Fruit fly (Drosophila melanogaster) whole organism, adult: Measurements from ENCODE around the gene CG2162.

ENCODE experiments used
- CG1620 ChIP-seq: fragments of 200-800 bp; sonication (Bioruptor generic); optimal IDR thresholded peaks from 2 replicates; lab custom pipeline; 2016; ENCODE audit warnings: missing biosample characterization, missing genetic modification characterization
- CG7045 ChIP-seq: fragments of 200-800 bp; sonication (Bioruptor generic); optimal IDR thresholded peaks from 2 replicates; lab custom pipeline; 2017; ENCODE audit warnings: missing biosample characterization, mild to moderate bottlenecking, missing genetic modification characterization
- Crg-1 ChIP-seq: fragments of 200-800 bp; sonication (Bioruptor generic); optimal IDR thresholded peaks from 2 replicates; lab custom pipeline; 2016; ENCODE audit warnings: missing biosample characterization, missing genetic modification characterization
- Hr96 ChIP-seq: fragments of 200-800 bp; sonication (Bioruptor generic); optimal IDR thresholded peaks from 2 replicates; lab custom pipeline; 2016; ENCODE audit warnings: missing biosample characterization, missing genetic modification characterization
- bab1 ChIP-seq: fragments of 200-800 bp; sonication (Bioruptor generic); optimal IDR thresholded peaks from 3 replicates; lab custom pipeline; 2019; ENCODE audit warnings: missing biosample characterization, mild to moderate bottlenecking, missing genetic modification characterization, moderate library complexity
- cic ChIP-seq: fragments of 200-800 bp; sonication (Bioruptor generic); optimal IDR thresholded peaks from 2 replicates; lab custom pipeline; 2017; ENCODE audit warnings: missing biosample characterization, mild to moderate bottlenecking, missing genetic modification characterization, moderate library complexity
- kay ChIP-seq: fragments of 200-800 bp; sonication (Bioruptor generic); peaks from one replicate; lab custom pipeline; 2016; ENCODE audit warnings: missing biosample characterization, missing genetic modification characterization, borderline replicate concordance
- toe ChIP-seq: fragments of 200-800 bp; sonication (Bioruptor generic); optimal IDR thresholded peaks from 2 replicates; lab custom pipeline; 2016; ENCODE audit warnings: missing biosample characterization, missing genetic modification characterization

DNA sequence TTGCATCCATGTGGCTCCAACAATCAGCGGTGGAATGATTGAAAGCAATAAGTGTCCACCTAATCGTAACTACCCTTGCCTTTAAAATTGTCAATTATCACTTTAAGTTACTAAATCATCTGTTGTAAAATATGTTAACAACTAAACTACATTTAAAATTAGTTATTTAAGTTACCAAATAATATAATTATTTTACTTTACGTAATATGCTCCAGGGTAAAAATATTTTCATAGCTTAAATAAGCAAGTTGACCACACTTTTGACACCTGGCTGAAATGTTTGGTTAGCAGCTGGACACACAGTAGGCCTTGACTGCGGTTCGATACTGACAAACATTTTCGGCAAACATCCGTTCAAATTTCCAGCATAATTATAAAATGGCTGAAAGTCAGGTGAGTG is 40.1 kb upstream of the CG2162 start, which contains the start of gene CG2113:
- TF ChIP-seq Hr96 (GFP tag; lab: Kevin White, UChicago) (no peak), CG7045 (GFP tag; lab: Kevin White, UChicago) (no peak), toe (no peak), CG1620 (no peak), cic (GFP tag; lab: Kevin White, UChicago) (no peak), Crg-1 (GFP tag; lab: Kevin White, UChicago) (no peak), bab1 (GFP tag; lab: Kevin White, UChicago) (no peak), kay (GFP tag; lab: Kevin White, UChicago) (no peak)
